Worm (Caenorhabditis elegans) whole organism, midembryonic: ENCODE measurements around the gene srd-2.

Experiments used
- T22C8.4 ChIP-seq: fragments of 200-800 bp; sonication (Bioruptor generic); IDR thresholded peaks from 2 replicates; pipeline ENCODE4 v1.3.6; 2022; ENCODE audit warnings: missing genetic modification characterization, missing compliant biosample characterization
- cog-1 ChIP-seq: sonication (generic microtip); optimal IDR thresholded peaks from 2 replicates; lab custom pipeline; 2016; ENCODE audit warnings: missing genetic modification characterization, missing compliant biosample characterization
- flt-1 ChIP-seq: fragments of 200-800 bp; sonication (Bioruptor generic); IDR thresholded peaks from 2 replicates; pipeline ENCODE4 v1.3.6; 2022; ENCODE audit warnings: missing genetic modification characterization, missing compliant biosample characterization
- klf-2 ChIP-seq: fragments of 200-800 bp; sonication (Bioruptor generic); conservative IDR thresholded peaks from 2 replicates; pipeline ENCODE4 v1.3.6; 2022; ENCODE audit warnings: missing genetic modification reagents, missing genetic modification characterization, missing compliant biosample characterization
- med-1 ChIP-seq: sonication (generic microtip); optimal IDR thresholded peaks from 2 replicates; lab custom pipeline; 2017; ENCODE audit warnings: missing genetic modification characterization, mild to moderate bottlenecking, missing compliant biosample characterization, antibody characterized with exemption, missing genetic modification reagents; ENCODE audit not compliant: insufficient read depth
- ref-1 ChIP-seq: fragments of 200-800 bp; sonication (Bioruptor generic); conservative IDR thresholded peaks from 2 replicates; pipeline ENCODE4 v1.3.6; 2022; ENCODE audit warnings: missing genetic modification reagents, missing genetic modification characterization, missing compliant biosample characterization
- tab-1 ChIP-seq: fragments of 200-800 bp; sonication (Bioruptor generic); IDR thresholded peaks from 2 replicates; pipeline ENCODE4 v1.3.6; 2022; ENCODE audit warnings: missing genetic modification characterization, missing compliant biosample characterization
- ztf-23 ChIP-seq: fragments of 200-800 bp; sonication (Bioruptor generic); IDR thresholded peaks from 2 replicates; pipeline ENCODE4 v1.3.6; 2022; ENCODE audit warnings: missing genetic modification reagents, missing genetic modification characterization, missing compliant biosample characterization
- ztf-29 ChIP-seq: fragments of 200-800 bp; sonication (Bioruptor generic); IDR thresholded peaks from 2 replicates; pipeline ENCODE4 v1.3.6; 2022; ENCODE audit warnings: missing genetic modification reagents, missing genetic modification characterization, missing compliant biosample characterization

srd-2 gene

DNA sequence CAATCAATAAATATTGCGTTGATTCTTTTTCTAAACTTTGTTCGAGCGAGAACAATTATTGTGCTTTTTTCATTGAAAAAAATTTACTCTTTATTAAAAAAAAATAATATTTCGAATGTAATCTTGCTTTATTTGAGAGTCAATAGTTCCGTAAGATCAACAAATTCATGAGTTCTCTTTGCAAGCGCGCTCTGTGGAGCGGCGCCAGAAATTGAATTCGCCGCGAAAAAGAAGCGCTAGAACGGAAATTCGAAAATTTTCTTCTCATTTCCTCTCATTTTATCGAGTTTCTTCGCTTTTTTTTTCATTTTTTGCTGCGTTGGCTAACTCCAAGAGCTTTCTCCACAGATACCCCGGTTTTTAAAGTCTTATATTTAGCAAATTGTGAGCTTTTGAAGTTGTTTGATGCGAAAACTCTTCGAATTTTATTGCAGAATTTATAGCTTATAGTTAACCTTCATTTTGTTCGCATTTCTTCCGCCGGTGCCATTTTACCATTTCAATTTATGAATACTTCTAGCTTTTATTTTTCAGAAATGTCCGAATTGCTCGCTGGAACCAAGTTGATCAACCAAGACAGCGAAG is 9.5 kb upstream of the srd-2 start, which contains the start of gene R05H5.3:
Gene R05H5.3, plus strand, starts transcription at position 535 of the 585 bp plus-strand sequence.
- TF ChIP-seq ztf-23 (no peak), flt-1 (GFP tag; lab: Robert Waterston, UW) (no peak), tab-1 (GFP tag; lab: Robert Waterston, UW) (no peak), ztf-29 (GFP tag; lab: Robert Waterston, UW) (no peak), T22C8.4 (GFP tag; lab: Robert Waterston, UW) (no peak), ref-1 (GFP tag; lab: Robert Waterston, UW) (no peak), cog-1 (tag; lab: Kevin White, UChicago) (no peak)

DNA sequence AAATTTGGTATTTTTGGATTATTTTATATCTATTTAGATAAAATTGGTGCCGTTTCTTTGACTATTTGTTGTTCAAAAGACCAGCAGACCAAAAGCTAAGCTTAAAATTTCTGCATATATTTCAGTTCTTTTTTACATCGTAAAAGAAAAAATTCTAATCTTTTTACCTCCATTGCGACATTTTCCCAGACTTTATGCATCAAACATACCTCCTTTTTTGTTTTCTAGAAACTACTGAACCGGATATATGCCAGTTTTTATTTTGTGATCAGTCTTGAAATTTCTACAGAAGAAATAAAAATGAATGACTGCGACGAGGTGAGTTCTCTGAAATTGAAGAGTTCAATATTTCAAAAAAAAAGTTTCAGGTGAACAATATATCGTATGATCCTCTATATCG is 6.9 kb upstream of the srd-2 start, which contains the start of gene srb-6:
Gene srb-6, plus strand, starts transcription at position 301 of the 400 bp plus-strand sequence.
- no peak for TF ChIP-seq cog-1 (tag; lab: Kevin White, UChicago)
- TF ChIP-seq ztf-29 (GFP tag; lab: Robert Waterston, UW), result no peak
- TF ChIP-seq klf-2 (GFP tag; lab: Robert Waterston, UW), result no peak
- no peak for TF ChIP-seq ref-1 (GFP tag; lab: Robert Waterston, UW)
- TF ChIP-seq tab-1 (GFP tag; lab: Robert Waterston, UW), result no peak
- no peak for TF ChIP-seq T22C8.4 (GFP tag; lab: Robert Waterston, UW)
- TF ChIP-seq ztf-23, result no peak
- no peak for TF ChIP-seq flt-1 (GFP tag; lab: Robert Waterston, UW)
- no peak for TF ChIP-seq med-1

DNA sequence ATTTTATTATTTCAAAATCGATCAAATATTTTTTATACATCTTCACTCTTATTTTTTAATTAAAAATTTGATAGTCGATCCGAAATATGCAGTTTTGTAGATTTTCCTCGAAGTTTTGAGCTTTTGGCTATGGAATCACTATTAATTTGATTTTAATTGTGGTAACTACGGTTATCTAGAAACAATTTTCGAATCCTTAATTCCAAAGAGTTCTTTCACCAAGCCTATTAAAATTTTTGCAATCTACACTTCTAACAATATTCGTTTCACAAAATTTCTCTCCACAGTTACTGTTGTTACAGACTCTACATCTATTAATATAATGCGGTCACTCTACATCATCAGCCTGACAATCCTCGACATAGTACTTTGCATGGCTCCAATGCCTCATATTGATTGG is 4.5 kb upstream of the srd-2 start, which contains the start of gene R05H5.7:
Gene R05H5.7, plus strand, starts transcription at position 301 of the 400 bp plus-strand sequence.
- no peak for TF ChIP-seq klf-2 (GFP tag; lab: Robert Waterston, UW)
- TF ChIP-seq ztf-29 (GFP tag; lab: Robert Waterston, UW), result no peak
- no peak for TF ChIP-seq tab-1 (GFP tag; lab: Robert Waterston, UW)
- no peak for TF ChIP-seq T22C8.4 (GFP tag; lab: Robert Waterston, UW)

DNA sequence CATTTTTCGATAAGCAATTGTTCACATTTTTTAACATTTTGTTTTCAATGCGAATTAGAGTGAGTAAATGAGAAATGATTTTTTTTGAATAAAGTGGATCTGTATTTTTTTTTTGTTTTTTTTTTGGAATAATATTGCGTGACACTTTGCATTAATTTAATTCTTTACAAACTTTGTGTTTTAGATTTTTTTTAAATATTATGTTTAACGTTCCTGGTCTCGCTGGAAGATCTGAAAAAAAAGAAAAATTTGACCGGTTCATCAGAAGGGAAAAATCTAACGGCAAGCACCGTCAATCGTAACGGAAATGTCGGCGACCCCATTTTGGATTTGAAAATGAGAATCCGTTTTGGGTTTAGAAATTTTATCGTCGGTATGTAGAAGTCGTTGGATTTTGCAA is 1.7 kb upstream of the srd-2 start, which contains the start of gene cdc-25.4:
Gene cdc-25.4, minus strand, starts transcription at position 101 of the 400 bp plus-strand sequence.
- no peak for TF ChIP-seq cog-1 (tag; lab: Kevin White, UChicago)
- no peak for TF ChIP-seq ref-1 (GFP tag; lab: Robert Waterston, UW)
- TF ChIP-seq tab-1 (GFP tag; lab: Robert Waterston, UW), result no peak
- TF ChIP-seq T22C8.4 (GFP tag; lab: Robert Waterston, UW), result no peak
- no peak for TF ChIP-seq med-1
- TF ChIP-seq ztf-23, result no peak

DNA sequence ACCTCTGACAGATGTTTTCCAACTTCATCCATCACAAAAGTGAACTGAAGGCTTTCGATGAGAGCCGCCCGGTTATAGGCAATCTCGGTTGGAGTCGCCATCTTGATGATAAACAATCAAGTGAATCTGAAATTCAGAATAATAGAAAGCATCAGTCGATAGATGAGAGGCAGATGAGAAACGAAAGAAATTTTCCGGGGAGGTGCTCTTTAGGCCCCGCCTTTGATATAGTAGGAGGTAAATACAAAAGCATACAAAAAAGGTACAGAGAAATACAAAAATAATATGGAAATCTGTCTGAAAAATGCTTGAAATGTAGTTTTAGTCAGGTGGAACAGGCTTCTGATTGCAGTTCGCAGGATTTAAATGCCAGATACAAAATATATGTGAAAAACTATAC is 5.1 kb downstream of the srd-2 start, which contains the start of gene srd-1:
Gene srd-1, minus strand, starts transcription at position 101 of the 400 bp plus-strand sequence.
- TF ChIP-seq flt-1 (GFP tag; lab: Robert Waterston, UW), result no peak
- no peak for TF ChIP-seq ref-1 (GFP tag; lab: Robert Waterston, UW)
- no peak for TF ChIP-seq ztf-23
- no peak for TF ChIP-seq klf-2 (GFP tag; lab: Robert Waterston, UW)
- TF ChIP-seq T22C8.4 (GFP tag; lab: Robert Waterston, UW), result no peak
- TF ChIP-seq tab-1 (GFP tag; lab: Robert Waterston, UW), result no peak
- TF ChIP-seq ztf-29 (GFP tag; lab: Robert Waterston, UW), result no peak
- no peak for TF ChIP-seq cog-1 (tag; lab: Kevin White, UChicago)
- no peak for TF ChIP-seq med-1

DNA sequence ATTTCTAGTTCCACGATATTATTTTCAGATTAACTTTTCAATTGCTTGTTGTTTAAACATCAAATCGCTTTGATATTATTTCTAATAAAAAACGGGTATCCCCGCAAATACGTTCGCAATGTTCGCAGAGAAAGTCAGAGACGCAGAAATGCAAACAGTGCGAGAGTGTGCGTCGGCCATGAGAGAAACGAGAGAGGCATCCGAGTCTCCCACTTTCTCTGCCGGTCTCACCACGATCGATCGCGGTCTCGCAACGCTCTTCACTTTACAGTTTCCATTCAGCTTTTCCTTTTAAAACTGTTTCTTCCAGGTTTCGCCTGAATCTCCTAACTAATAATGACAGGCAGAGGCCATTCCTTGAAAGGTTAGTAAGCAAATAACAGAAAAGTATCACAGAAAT is 13.4 kb downstream of the srd-2 start, which contains the start of gene F33H1.4:
Gene F33H1.4, plus strand, starts transcription at position 311 of the 400 bp plus-strand sequence.
- TF ChIP-seq T22C8.4 (GFP tag; lab: Robert Waterston, UW) (peak; percentile 37; the same call in 1 of the 2 replicates), flt-1 (GFP tag; lab: Robert Waterston, UW) (no peak), ztf-29 (GFP tag; lab: Robert Waterston, UW) (no peak)

DNA sequence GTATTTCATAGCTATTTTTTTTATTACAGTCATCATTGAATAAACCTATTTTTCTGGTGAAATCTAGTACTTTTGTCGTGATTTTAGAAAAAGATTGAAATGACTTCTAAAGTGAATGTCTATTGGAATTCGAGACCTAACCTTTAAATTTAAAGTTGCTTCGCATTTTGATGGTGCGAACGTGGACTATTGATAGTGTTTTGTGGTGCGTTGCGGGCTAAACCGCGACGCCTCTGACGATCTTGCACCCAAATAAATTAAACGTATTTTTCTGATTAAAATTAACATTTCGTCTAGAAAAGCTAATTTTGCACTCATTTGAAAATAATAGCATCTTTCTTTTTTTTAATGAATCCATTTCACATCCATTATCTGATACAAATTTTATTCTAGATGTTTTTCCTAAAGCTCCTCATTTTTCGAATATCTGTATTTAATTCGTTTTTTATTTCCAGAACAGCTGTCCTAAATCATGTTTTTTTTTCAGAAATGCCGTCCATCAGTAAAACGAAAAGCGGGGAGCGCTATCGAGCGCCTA is 15.2 kb downstream of the srd-2 start, which contains the start of gene wbp-11:
Gene wbp-11, plus strand, starts transcription at position 488 of the 538 bp plus-strand sequence.
- TF ChIP-seq T22C8.4 (GFP tag; lab: Robert Waterston, UW), result no peak
- TF ChIP-seq tab-1 (GFP tag; lab: Robert Waterston, UW), result no peak
- no peak for TF ChIP-seq ztf-29 (GFP tag; lab: Robert Waterston, UW)
- TF ChIP-seq ref-1 (GFP tag; lab: Robert Waterston, UW), result no peak
- no peak for TF ChIP-seq cog-1 (tag; lab: Kevin White, UChicago)
- no peak for TF ChIP-seq med-1
- no peak for TF ChIP-seq flt-1 (GFP tag; lab: Robert Waterston, UW)
- no peak for TF ChIP-seq klf-2 (GFP tag; lab: Robert Waterston, UW)
- no peak for TF ChIP-seq ztf-23

DNA sequence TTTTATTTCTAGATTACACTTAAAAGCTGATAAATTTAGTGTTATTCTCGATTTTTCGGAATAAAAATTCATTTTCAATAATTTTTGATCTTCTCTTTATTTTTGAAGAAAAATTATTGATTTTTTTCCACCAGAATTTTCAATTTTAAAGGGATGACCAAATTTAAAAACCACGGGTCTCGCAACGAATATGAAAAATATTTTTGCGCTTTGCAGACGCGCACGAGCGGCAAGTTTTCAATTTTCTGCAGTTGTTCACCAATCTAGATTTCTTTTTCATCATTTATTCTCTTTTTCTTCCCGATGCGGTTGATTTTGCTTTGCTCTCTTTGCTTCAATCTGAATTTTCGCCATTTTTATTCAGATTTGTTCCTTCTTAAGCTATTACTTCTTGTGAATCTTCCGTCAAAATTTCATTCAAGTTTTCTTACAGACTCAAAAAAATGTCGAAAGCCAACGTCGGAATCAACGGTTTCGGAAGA is 16.8 kb downstream of the srd-2 start, which contains the start of gene gpd-4:
Gene gpd-4, plus strand, starts transcription at position 432 of the 482 bp plus-strand sequence.
- TF ChIP-seq tab-1 (GFP tag; lab: Robert Waterston, UW) (no peak), T22C8.4 (GFP tag; lab: Robert Waterston, UW) (0 out of 2 replicates have a peak, but pooled peaks have one; percentile 17), ztf-29 (GFP tag; lab: Robert Waterston, UW) (no peak), cog-1 (tag; lab: Kevin White, UChicago) (no peak)

DNA sequence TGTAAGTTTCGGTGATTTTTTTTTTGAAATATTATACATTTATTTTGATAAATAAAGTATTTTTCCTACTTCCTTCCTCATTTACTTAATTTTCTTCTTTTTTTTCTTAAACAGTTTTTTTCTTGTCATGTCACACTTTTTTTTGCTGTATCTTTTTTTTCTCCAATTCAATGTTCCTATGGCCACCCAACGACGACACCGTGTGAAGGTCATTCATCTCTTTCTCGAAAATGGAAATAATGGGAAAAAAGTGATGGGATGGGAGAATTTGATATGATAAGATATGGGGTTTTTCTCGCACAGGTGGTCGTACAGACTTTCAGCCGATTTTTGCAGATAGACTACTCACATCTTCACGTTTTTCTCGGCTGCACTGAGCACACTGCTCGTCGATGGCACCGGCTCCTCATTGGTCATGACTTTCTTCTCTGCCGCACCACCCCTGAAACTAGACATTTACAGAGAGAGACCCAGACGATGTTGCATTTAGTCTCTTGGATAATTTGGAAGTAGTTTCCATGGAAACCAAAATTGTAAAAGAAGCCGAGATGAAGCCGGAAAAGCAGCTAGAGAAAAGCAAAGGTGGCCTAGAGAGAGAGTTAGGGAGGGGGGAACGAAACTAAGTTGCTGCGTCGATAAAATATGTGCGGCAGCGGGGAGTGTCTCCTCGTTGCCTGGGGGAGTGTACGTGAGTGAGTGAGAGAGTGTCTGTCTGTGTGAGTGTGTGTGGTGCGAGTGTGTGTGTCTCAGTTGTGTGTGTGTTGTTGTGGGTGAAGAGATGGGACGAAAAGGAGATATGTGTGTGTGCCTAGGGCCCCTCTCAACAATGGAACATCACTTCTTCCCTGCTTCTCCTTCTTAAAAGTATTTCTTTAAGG is 18.6 kb downstream of the srd-2 start, which contains the start of gene daf-19:
Gene daf-19, minus strand, starts transcription at position 442 of the 878 bp plus-strand sequence.
- TF ChIP-seq flt-1 (GFP tag; lab: Robert Waterston, UW) (peak; percentile 83), cog-1 (tag; lab: Kevin White, UChicago) (peak; percentile 70), med-1 (no peak), klf-2 (GFP tag; lab: Robert Waterston, UW) (0 out of 2 replicates have a peak, but pooled peaks have one; percentile 21), T22C8.4 (GFP tag; lab: Robert Waterston, UW) (peak; percentile 52; the same call in 1 of the 2 replicates), ref-1 (GFP tag; lab: Robert Waterston, UW) (0 out of 2 replicates have a peak, but pooled peaks have one; percentile 18), ztf-29 (GFP tag; lab: Robert Waterston, UW) (peak; percentile 87), ztf-23 (peak; percentile 84), tab-1 (GFP tag; lab: Robert Waterston, UW) (no peak)
